Worm (Caenorhabditis elegans) whole organism, midembryonic: ENCODE results near the gene T24H10.5.

Experiments
- T22C8.4 ChIP-seq: fragments of 200-800 bp; sonication (Bioruptor generic); IDR thresholded peaks from 2 replicates; pipeline ENCODE4 v1.3.6; 2022; ENCODE audit warnings: missing genetic modification characterization, missing compliant biosample characterization
- cog-1 ChIP-seq: sonication (generic microtip); optimal IDR thresholded peaks from 2 replicates; lab custom pipeline; 2016; ENCODE audit warnings: missing genetic modification characterization, missing compliant biosample characterization
- klf-2 ChIP-seq: fragments of 200-800 bp; sonication (Bioruptor generic); conservative IDR thresholded peaks from 2 replicates; pipeline ENCODE4 v1.3.6; 2022; ENCODE audit warnings: missing genetic modification reagents, missing genetic modification characterization, missing compliant biosample characterization
- ref-1 ChIP-seq: fragments of 200-800 bp; sonication (Bioruptor generic); conservative IDR thresholded peaks from 2 replicates; pipeline ENCODE4 v1.3.6; 2022; ENCODE audit warnings: missing genetic modification reagents, missing genetic modification characterization, missing compliant biosample characterization
- tab-1 ChIP-seq: fragments of 200-800 bp; sonication (Bioruptor generic); IDR thresholded peaks from 2 replicates; pipeline ENCODE4 v1.3.6; 2022; ENCODE audit warnings: missing genetic modification characterization, missing compliant biosample characterization
- ztf-23 ChIP-seq: fragments of 200-800 bp; sonication (Bioruptor generic); IDR thresholded peaks from 2 replicates; pipeline ENCODE4 v1.3.6; 2022; ENCODE audit warnings: missing genetic modification reagents, missing genetic modification characterization, missing compliant biosample characterization

ce11 chrII:9054604-9055003 lies 46.3 kb upstream of the T24H10.5 start, which contains the start of gene chmp-7:
- peak; percentile 18 for TF ChIP-seq cog-1 (tag; lab: Kevin White, UChicago)
- no peak for TF ChIP-seq tab-1 (GFP tag; lab: Robert Waterston, UW)
- no peak for TF ChIP-seq klf-2
- no peak for TF ChIP-seq ref-1 (GFP tag; lab: Robert Waterston, UW)
- TF ChIP-seq T22C8.4, result no peak
- TF ChIP-seq ztf-23, result 0 out of 2 replicates have a peak, but pooled peaks have one; percentile 53
